Fruit fly (Drosophila melanogaster) S2 (cell line): ENCODE results near the gene CG11700.

Experiments
- CG8478 ChIP-seq: fragments of >200 bp; optimal IDR thresholded peaks from 2 replicates; lab custom pipeline; 2018
- CTCF ChIP-seq, 2 experiments: fragments of >200 bp; optimal IDR thresholded peaks; 2 replicates each; lab custom pipeline; 2018

The CG11700 gene

DNA sequence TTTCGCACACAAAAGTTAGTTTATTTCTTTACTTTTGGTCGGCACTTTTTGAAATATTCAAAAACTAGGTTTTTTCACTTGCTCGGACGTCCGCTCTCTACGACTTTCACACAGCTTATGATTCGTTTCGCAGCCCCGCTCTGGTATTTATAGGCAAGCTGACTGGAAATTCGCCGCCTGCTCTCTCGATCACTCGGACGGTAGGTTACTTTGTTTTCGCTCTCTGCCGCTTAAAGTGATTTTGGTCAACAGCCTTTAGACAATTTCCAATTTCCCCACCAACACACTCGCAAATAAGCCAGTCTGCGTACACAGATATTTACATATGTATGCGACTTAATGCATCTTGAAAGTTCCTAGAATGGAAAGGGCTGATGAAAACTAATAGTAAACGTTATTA is at the start of gene CG11700:
Gene CG11700 (minus strand): TSS at position 106 of the 400 bp plus-strand sequence.
- no peak for TF ChIP-seq CTCF (optimal IDR thresholded peaks at IDR 0.05; lab: Kevin White, UChicago)
- no peak for TF ChIP-seq CG8478 (lab: Kevin White, UChicago)

- TF ChIP-seq CG8478 (lab: Kevin White, UChicago) (no peak), CTCF (optimal IDR thresholded peaks at IDR 0.05; lab: Kevin White, UChicago) (no peak)
Measured at dm6 chrX:6330369-6330949, 47.1 kb upstream of the CG11700 start, which contains the start of gene CG42240. TSS of gene CG42240 (plus strand) at chrX:6330842.

- no peak for TF ChIP-seq CTCF (optimal IDR thresholded peaks at IDR 0.05; lab: Kevin White, UChicago)
- TF ChIP-seq CG8478 (lab: Kevin White, UChicago), result no peak
Measured at dm6 chrX:6316858-6317474, 33.6 kb upstream of the CG11700 start.

DNA sequence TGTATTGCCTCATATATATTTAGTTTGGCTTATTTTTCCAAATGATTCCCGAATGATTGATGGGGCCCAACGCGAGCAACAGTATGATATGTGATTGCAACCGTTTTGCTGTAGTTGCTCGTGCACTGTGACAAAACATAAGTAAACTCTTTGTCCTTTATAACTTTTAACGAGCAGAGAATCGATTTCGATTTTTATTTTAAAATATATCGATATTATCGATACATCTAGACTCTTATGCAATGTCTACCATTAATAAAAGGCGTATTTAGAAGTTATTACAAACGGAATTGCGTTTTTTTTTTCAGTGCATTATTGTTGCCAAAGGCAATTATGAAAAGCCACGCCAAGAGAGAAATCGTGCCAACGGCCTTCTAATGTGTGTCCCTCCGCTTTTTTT is 32.2 kb upstream of the CG11700 start:
- TF ChIP-seq CG8478 (lab: Kevin White, UChicago), result no peak

- TF ChIP-seq CG8478 (lab: Kevin White, UChicago) (no peak), CTCF (optimal IDR thresholded peaks at IDR 0.05; lab: Kevin White, UChicago) (no peak)
Measured at dm6 chrX:6311516-6311915, 28.1 kb upstream of the CG11700 start.

dm6 chrX:6310408-6310807 is 27.0 kb upstream of the CG11700 start:
- no peak for TF ChIP-seq CG8478 (lab: Kevin White, UChicago)
- no peak for TF ChIP-seq CTCF (optimal IDR thresholded peaks at IDR 0.05; lab: Kevin White, UChicago)

dm6 chrX:6308852-6309251 is 25.5 kb upstream of the CG11700 start, which contains the start of gene CG15894:
TSS of gene CG15894 (plus strand) at chrX:6309212.
- no peak for TF ChIP-seq CTCF (optimal IDR thresholded peaks at IDR 0.05; lab: Kevin White, UChicago)
- no peak for TF ChIP-seq CG8478 (lab: Kevin White, UChicago)

DNA sequence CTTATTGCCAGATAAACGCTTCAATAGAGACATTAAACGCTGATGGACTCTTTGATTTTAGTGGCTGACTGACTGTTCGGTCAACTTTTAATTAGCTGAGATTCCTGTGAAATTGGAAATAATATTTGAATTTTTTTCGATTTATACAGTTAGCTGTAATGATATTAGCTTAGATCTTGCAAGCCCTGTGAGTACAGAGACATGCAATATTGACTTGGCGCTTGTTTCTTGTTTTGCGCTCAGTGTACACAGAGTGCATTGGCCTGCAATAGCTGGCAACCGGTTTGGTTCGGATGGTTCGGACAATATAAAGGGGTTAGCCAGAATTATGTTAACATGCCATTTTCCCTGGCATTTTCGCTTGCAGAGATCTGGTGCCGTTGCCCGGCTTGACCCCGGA is 21.9 kb upstream of the CG11700 start:
- TF ChIP-seq CG8478 (lab: Kevin White, UChicago) (no peak), CTCF (optimal IDR thresholded peaks at IDR 0.05; lab: Kevin White, UChicago) (no peak)

DNA sequence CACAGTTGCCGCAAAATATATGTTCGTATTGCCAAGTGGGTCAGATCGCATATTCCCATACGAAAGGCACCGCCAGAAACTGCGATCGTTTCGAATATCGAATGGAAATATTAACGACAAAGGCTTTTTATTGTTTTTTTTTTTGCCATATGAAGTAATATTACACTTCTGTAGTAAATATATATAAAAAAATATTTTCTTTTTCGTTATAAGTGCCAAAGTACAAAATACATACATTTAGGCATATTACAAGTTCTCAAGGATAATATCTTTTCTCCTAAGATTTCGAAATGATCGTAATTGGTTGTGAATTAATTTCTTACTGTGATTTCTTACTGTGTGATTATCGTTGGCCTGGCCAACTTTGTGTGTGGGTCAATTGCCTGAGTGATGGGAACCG is 20.8 kb upstream of the CG11700 start:
- TF ChIP-seq CTCF (optimal IDR thresholded peaks at IDR 0.05; lab: Kevin White, UChicago), result no peak
- TF ChIP-seq CG8478 (lab: Kevin White, UChicago), result no peak

- no peak for TF ChIP-seq CG8478 (lab: Kevin White, UChicago)
- no peak for TF ChIP-seq CTCF (optimal IDR thresholded peaks at IDR 0.05; lab: Kevin White, UChicago)
Measured at dm6 chrX:6303675-6304074, 20.3 kb upstream of the CG11700 start, which contains the start of gene CG3823. TSS of gene CG3823 (plus strand) at chrX:6303975.

- TF ChIP-seq CTCF (optimal IDR thresholded peaks at IDR 0.05; lab: Kevin White, UChicago), result no peak
- no peak for TF ChIP-seq CG8478 (lab: Kevin White, UChicago)
Measured at dm6 chrX:6303196-6303595, 19.8 kb upstream of the CG11700 start.

DNA sequence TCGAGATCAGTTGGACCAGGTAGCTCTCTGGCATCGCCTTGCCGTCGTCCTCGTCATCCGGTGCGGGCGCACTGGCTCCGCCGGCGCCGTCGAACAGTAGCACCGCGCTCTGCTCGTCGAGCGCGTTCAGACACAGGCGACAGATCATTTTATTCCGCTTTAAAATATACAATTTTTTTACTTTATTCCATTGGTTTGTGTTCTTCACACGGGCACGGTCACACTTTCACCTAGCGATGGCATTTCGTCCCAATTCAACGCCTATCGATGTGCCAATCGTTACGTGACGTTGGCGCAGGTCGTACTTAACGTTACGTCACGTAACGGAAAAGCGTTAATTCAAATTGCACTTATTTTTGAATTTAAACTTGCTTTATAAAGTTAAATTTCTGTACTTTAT is 17.7 kb upstream of the CG11700 start, which contains the start of gene CG12219:
Gene CG12219 (minus strand): TSS at position 234 of the 400 bp plus-strand sequence.
- no peak for TF ChIP-seq CTCF (optimal IDR thresholded peaks at IDR 0.05; lab: Kevin White, UChicago)
- no peak for TF ChIP-seq CG8478 (lab: Kevin White, UChicago)

dm6 chrX:6295129-6295539 is 11.8 kb upstream of the CG11700 start, which contains the start of the genes CG15891 and CG3815:
TSS of gene CG15891 (minus strand) at chrX:6295345.
TSS of gene CG3815 (plus strand) at chrX:6295389.
- TF ChIP-seq CTCF (optimal IDR thresholded peaks at IDR 0.05; lab: Kevin White, UChicago) (no peak), CG8478 (lab: Kevin White, UChicago) (no peak)

DNA sequence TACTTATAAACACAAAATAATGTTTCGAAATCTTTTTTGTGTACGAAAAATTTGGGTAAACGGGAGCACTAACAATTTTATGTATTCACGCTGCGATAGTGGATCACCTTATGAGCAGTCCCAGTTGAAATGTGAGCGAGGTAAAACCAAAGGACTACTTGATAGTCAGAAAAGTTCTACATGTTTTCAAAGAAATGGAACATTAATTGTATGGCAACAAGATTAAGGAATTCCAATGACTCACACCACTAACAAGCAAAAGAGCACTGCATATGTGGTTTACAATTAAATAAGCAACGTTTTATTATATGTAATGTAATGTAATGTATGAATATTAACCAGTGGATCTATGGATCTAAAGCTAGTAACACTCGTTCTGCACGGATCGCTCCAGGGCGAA is 10.9 kb upstream of the CG11700 start, which contains the start of gene CG15892:
Gene CG15892 (minus strand): TSS at position 101 of the 400 bp plus-strand sequence.
- no peak for TF ChIP-seq CTCF (optimal IDR thresholded peaks at IDR 0.05; lab: Kevin White, UChicago)
- TF ChIP-seq CG8478 (lab: Kevin White, UChicago), result no peak

DNA sequence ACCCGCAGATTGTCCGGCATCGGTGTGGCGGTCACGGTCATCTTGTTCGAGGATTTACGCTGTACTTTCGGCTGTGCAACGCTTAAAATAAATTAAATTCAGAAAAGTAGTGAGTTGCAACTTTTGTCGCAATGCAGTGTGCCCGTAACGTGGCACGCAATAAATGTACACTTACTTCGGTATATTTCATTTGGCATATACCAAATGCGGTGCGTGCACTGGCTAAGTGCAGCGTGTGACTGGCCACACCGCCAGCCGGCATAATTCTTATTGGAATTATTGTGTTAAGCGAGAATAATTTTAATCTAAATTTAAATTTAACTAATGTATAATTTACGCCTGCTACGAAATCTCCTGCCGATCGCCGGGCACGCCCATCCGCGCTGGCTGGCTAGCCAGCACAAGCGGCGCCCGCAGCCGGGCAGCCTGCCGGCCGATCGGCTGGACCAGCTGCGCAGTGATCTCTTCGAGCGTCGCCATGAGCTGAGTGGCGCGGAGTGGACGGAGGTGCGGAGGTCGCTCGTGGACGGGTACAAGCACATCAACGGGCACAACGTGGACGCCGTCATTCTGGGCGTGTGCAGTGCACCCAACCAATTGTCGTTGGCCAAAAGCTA is 7.8 kb upstream of the CG11700 start, which contains the start of the genes Rpt4 and mldr:
Gene Rpt4 (minus strand): TSS at position 163 of the 617 bp plus-strand sequence.
Gene mldr (plus strand): TSS at position 221 of the 617 bp plus-strand sequence.
- no peak for TF ChIP-seq CG8478 (lab: Kevin White, UChicago)
- peak in 1 of 2 experiments; percentile 25 for TF ChIP-seq CTCF (optimal IDR thresholded peaks at IDR 0.05; lab: Kevin White, UChicago)
